Worm (Caenorhabditis elegans): ENCODE data around the gene C16B8.2.

The C16B8.2 gene

ce11 chrX:3919689-3920088, 46.5 kb downstream of the C16B8.2 start (continued):
- TF ChIP-seq tlf-1 (GFP tag; optimal IDR thresholded peaks at IDR 0.05) (no peak), aptf-2 (GFP tag; conservative IDR thresholded peaks at IDR 0.05) (no peak)

DNA sequence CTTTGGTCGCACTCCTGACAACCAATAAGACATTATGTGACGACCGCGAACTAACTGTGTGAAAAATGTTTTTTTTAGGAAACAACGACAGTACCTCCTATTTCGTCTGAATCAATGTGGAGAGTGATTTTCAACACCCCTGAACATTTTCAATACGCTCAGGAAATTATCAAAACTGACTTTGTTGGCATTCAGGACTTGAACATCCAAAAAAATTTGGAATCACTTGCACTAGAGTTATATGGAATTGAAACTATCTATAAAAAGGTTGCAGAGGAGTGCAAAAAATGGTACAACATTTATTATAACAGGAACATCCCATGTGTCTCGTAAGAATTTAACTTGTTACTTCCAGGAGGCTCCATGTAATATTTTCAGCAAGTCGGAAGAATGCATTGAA, 48.0 kb downstream of the C16B8.2 start:
- TF ChIP-seq somi-1 (GFP tag; optimal IDR thresholded peaks at IDR 0.05) (no peak), ztf-22 (GFP tag; optimal IDR thresholded peaks at IDR 0.05) (no peak), madf-8 (GFP tag; conservative IDR thresholded peaks at IDR 0.05) (no peak), xnd-1 (tag; optimal IDR thresholded peaks at IDR 0.05) (no peak), attf-6 (GFP tag; IDR thresholded peaks at IDR 0.05) (no peak), dpl-1 (GFP tag; optimal IDR thresholded peaks at IDR 0.05) (no peak), ztf-6 (GFP tag; IDR thresholded peaks at IDR 0.05) (no peak), ceh-91 (GFP tag; IDR thresholded peaks at IDR 0.05) (no peak), gei-17 (GFP tag; optimal IDR thresholded peaks at IDR 0.05) (no peak)

- no peak for TF ChIP-seq ceh-91 (GFP tag; IDR thresholded peaks at IDR 0.05)
- no peak for TF ChIP-seq C17E4.6 (GFP tag; IDR thresholded peaks at IDR 0.05)
- TF ChIP-seq tbx-9 (tag; optimal IDR thresholded peaks at IDR 0.05; ENCODE audit: borderline replicate concordance), result no peak
- no peak for TF ChIP-seq nfyb-1 (GFP tag; IDR thresholded peaks at IDR 0.05)
- TF ChIP-seq nhr-120 (GFP tag; IDR thresholded peaks at IDR 0.05), result no peak
- TF ChIP-seq lir-1 (GFP tag; conservative IDR thresholded peaks at IDR 0.05), result no peak
- TF ChIP-seq rpc-1 (optimal IDR thresholded peaks at IDR 0.05), result no peak
- no peak for TF ChIP-seq rpc-1 (tag; optimal IDR thresholded peaks at IDR 0.05)
Observed at ce11 chrX:3917013-3917412, 49.2 kb downstream of the C16B8.2 start, which contains the start of gene T22B2.3. T22B2.3 (plus strand) TSS chrX:3917313.

ce11 chrX:3915748-3916147, 50.5 kb downstream of the C16B8.2 start, which contains the start of gene idpp-9:
idpp-9 (minus strand) TSS chrX:3915848.
- TF ChIP-seq B0019.2 (GFP tag; conservative IDR thresholded peaks at IDR 0.05) (no peak), F57C9.4 (tag; optimal IDR thresholded peaks at IDR 0.05) (no peak), ztf-6 (GFP tag; IDR thresholded peaks at IDR 0.05) (no peak), madf-3 (GFP tag; IDR thresholded peaks at IDR 0.05) (no peak), egrh-3 (GFP tag; IDR thresholded peaks at IDR 0.05) (no peak)

ce11 chrX:3914273-3914672, 52.0 kb downstream of the C16B8.2 start:
- no peak for TF ChIP-seq lin-26 (GFP tag; IDR thresholded peaks at IDR 0.05)
- no peak for TF ChIP-seq ztf-3 (GFP tag; optimal IDR thresholded peaks at IDR 0.05)
- TF ChIP-seq ceh-27 (GFP tag; optimal IDR thresholded peaks at IDR 0.05), result peak; percentile 26
- TF ChIP-seq chd-7 (tag; optimal IDR thresholded peaks at IDR 0.05), result no peak
- TF ChIP-seq him-1 (tag; optimal IDR thresholded peaks at IDR 0.05), result peak; percentile 40
- peak; percentile 51 for TF ChIP-seq B0261.1 (tag; optimal IDR thresholded peaks at IDR 0.05)
- TF ChIP-seq F52B5.7 (tag; optimal IDR thresholded peaks at IDR 0.05), result peak; percentile 14
- peak; percentile 74 for TF ChIP-seq tbp1 (GFP tag; optimal IDR thresholded peaks at IDR 0.05)
- TF ChIP-seq aptf-2 (GFP tag; conservative IDR thresholded peaks at IDR 0.05), result no peak
- TF ChIP-seq attf-5 (GFP tag; optimal IDR thresholded peaks at IDR 0.05), result no peak
- TF ChIP-seq die-1 (tag; optimal IDR thresholded peaks at IDR 0.05), result peak; percentile 16
- TF ChIP-seq D2030.7 (GFP tag; IDR thresholded peaks at IDR 0.05), result 0 out of 2 replicates have a peak, but pooled peaks have one; percentile 29
- 0 out of 2 replicates have a peak, but pooled peaks have one; percentile 28 for TF ChIP-seq madf-6 (GFP tag; IDR thresholded peaks at IDR 0.05)
- TF ChIP-seq egl-44 (GFP tag; IDR thresholded peaks at IDR 0.05), result no peak
- peak; percentile 50 for TF ChIP-seq rpc-1 (optimal IDR thresholded peaks at IDR 0.05)
- TF ChIP-seq rpc-1 (tag; optimal IDR thresholded peaks at IDR 0.05), result peak; percentile 78
- no peak for TF ChIP-seq F57C9.4 (tag; optimal IDR thresholded peaks at IDR 0.05)

Measured in whole organism, young adult.